Fruit fly (Drosophila melanogaster) whole organism, pupa: ENCODE results near the gene Dph5.
A peak's percentile ranks its signal among the peaks of the same experiment; 100 is the strongest.

Experiments
- CG10348 ChIP-seq: fragments of 200-800 bp; sonication (Bioruptor generic); IDR thresholded peaks from 2 replicates; pipeline ENCODE4 v1.3.6; 2022; ENCODE audit warnings: missing biosample characterization, missing genetic modification characterization
- CG12605 ChIP-seq: fragments of 200-800 bp; sonication (Bioruptor generic); IDR thresholded peaks from 2 replicates; pipeline ENCODE4 v1.3.6; 2022; ENCODE audit warnings: missing biosample characterization, missing genetic modification characterization
- CG13204 ChIP-seq: fragments of 200-800 bp; sonication (Bioruptor generic); optimal IDR thresholded peaks from 2 replicates; lab custom pipeline; 2018; ENCODE audit warnings: missing biosample characterization, mild to moderate bottlenecking, missing genetic modification characterization, moderate library complexity
- CG14655 ChIP-seq: fragments of 200-800 bp; sonication (Bioruptor generic); optimal IDR thresholded peaks from 3 replicates; lab custom pipeline; 2017; ENCODE audit warnings: mild to moderate bottlenecking, missing biosample characterization, missing genetic modification reagents, missing genetic modification characterization
- CG15710 ChIP-seq: fragments of 200-800 bp; sonication (Bioruptor generic); optimal IDR thresholded peaks from 2 replicates; lab custom pipeline; 2018; ENCODE audit warnings: missing biosample characterization, mild to moderate bottlenecking, missing genetic modification characterization, moderate library complexity
- CG17806 ChIP-seq: fragments of 200-800 bp; sonication (Bioruptor generic); optimal IDR thresholded peaks from 2 replicates; lab custom pipeline; 2018; ENCODE audit warnings: missing biosample characterization, mild to moderate bottlenecking, missing genetic modification characterization, moderate library complexity
- CG32121 ChIP-seq: fragments of 200-800 bp; sonication (Bioruptor generic); IDR thresholded peaks from 2 replicates; pipeline ENCODE4 v1.3.6; 2022; ENCODE audit warnings: missing biosample characterization, missing genetic modification characterization
- CG34367 ChIP-seq: fragments of 200-800 bp; sonication (Bioruptor generic); optimal IDR thresholded peaks from 2 replicates; lab custom pipeline; 2018; ENCODE audit warnings: missing biosample characterization, mild to moderate bottlenecking, missing genetic modification characterization
- CG4496 ChIP-seq: fragments of 200-800 bp; sonication (Bioruptor generic); IDR thresholded peaks from 3 replicates; pipeline ENCODE4 v1.3.6; 2022; ENCODE audit warnings: missing biosample characterization, missing genetic modification characterization
- CG8159 ChIP-seq: fragments of 200-800 bp; sonication (Bioruptor generic); optimal IDR thresholded peaks from 3 replicates; lab custom pipeline; 2018; ENCODE audit warnings: missing biosample characterization, mild to moderate bottlenecking, missing genetic modification characterization, moderate library complexity
- CG8301 ChIP-seq: fragments of 200-800 bp; sonication (Bioruptor generic); optimal IDR thresholded peaks from 2 replicates; lab custom pipeline; 2018; ENCODE audit warnings: missing biosample characterization, mild to moderate bottlenecking, missing genetic modification characterization
- CG9948 ChIP-seq: fragments of 200-800 bp; sonication (Bioruptor generic); optimal IDR thresholded peaks from 2 replicates; lab custom pipeline; 2018; ENCODE audit warnings: missing biosample characterization, mild to moderate bottlenecking, missing genetic modification characterization, moderate library complexity
- D1 ChIP-seq: fragments of 200-800 bp; sonication (Bioruptor generic); optimal IDR thresholded peaks from 2 replicates; lab custom pipeline; 2018; ENCODE audit warnings: missing biosample characterization, mild to moderate bottlenecking, missing genetic modification characterization, moderate library complexity
- EcR ChIP-seq: fragments of 200-800 bp; sonication (Bioruptor generic); optimal IDR thresholded peaks from 3 replicates; lab custom pipeline; 2019; ENCODE audit warnings: missing biosample characterization, missing genetic modification characterization, mild to moderate bottlenecking, moderate library complexity, missing genetic modification reagents
- Ets98B ChIP-seq: fragments of 200-800 bp; sonication (Bioruptor generic); IDR thresholded peaks from 2 replicates; pipeline ENCODE4 v1.3.6; 2022; ENCODE audit warnings: missing biosample characterization, missing genetic modification characterization
- Pif1A ChIP-seq: fragments of 200-800 bp; sonication (Bioruptor generic); optimal IDR thresholded peaks from 3 replicates; lab custom pipeline; 2016; ENCODE audit warnings: missing biosample characterization, missing genetic modification characterization
- Pif1B ChIP-seq: fragments of 200-800 bp; sonication (Bioruptor generic); optimal IDR thresholded peaks from 3 replicates; lab custom pipeline; 2016; ENCODE audit warnings: missing biosample characterization, missing genetic modification characterization
- Snoo ChIP-seq: fragments of 200-800 bp; sonication (Bioruptor generic); optimal IDR thresholded peaks from 3 replicates; lab custom pipeline; 2017; ENCODE audit warnings: missing biosample characterization, mild to moderate bottlenecking, missing genetic modification characterization, inconsistent platforms
- fd96Ca ChIP-seq: fragments of 200-800 bp; sonication (Bioruptor generic); IDR thresholded peaks from 3 replicates; pipeline ENCODE4 v1.3.6; 2022; ENCODE audit warnings: missing biosample characterization, missing genetic modification characterization
- gl ChIP-seq: fragments of 200-800 bp; sonication (Bioruptor generic); optimal IDR thresholded peaks from 2 replicates; lab custom pipeline; 2018; ENCODE audit warnings: missing biosample characterization, mild to moderate bottlenecking, missing genetic modification characterization
- rn ChIP-seq: fragments of 200-800 bp; sonication (Bioruptor generic); IDR thresholded peaks from 2 replicates; pipeline ENCODE4 v1.3.6; 2022; ENCODE audit warnings: missing biosample characterization, missing genetic modification characterization

Dph5 gene

DNA sequence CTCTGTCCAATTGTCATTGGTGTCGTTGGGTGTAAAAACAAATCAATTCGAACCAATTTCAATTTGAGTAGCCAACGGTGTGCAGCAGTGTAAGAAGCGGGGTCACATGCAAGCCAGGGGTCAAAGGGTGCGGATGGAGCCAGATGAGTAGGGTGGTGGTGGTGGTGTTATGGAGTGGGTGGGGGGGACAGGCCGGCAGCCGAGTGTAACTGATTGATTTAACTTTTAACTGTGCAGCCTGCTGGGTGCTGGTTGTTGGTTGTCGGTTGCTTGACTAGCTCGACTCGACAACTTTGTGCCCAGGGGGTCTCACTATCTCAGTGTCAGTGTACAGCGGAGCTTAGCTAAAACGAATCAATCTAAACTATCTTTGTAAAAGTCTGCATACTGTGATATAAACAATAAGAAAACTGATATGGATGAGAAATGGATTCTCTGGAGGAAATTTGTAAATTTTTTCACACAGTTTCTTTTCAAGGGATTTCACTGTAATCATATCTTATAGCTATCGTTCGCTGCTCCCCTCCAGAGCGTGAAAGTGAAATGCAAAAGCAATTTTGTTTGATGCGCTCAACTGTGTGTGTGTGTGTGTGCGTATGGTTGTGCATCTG lies 14.4 kb upstream of the Dph5 start:
- TF ChIP-seq CG12605: peak; percentile 86
- no peak for TF ChIP-seq CG8301
- TF ChIP-seq Pif1A (GFP tag; lab: Kevin White, UChicago): no peak
- TF ChIP-seq CG15710: no peak
- peak; percentile 2 for TF ChIP-seq gl (tag; lab: Kevin White, UChicago)
- TF ChIP-seq CG9948 (tag; lab: Kevin White, UChicago): no peak
- peak; percentile 51 for TF ChIP-seq CG10348
- TF ChIP-seq Snoo: no peak
- TF ChIP-seq EcR: no peak
- TF ChIP-seq CG13204 (GFP tag; lab: Kevin White, UChicago): no peak
- peak; percentile 79 for TF ChIP-seq fd96Ca
- TF ChIP-seq CG17806 (tag; lab: Kevin White, UChicago): no peak
- TF ChIP-seq CG34367 (tag; lab: Kevin White, UChicago): no peak
- no peak for TF ChIP-seq Pif1B (GFP tag; lab: Kevin White, UChicago)
- TF ChIP-seq rn (GFP tag; lab: Robert Waterston, UW): peak; percentile 55; the same call in 1 of the 2 replicates
- TF ChIP-seq D1 (tag; lab: Kevin White, UChicago): no peak
- peak; percentile 91 for TF ChIP-seq CG4496 (GFP tag; lab: Robert Waterston, UW)
- peak; percentile 92 for TF ChIP-seq Ets98B (GFP tag; lab: Robert Waterston, UW)
- TF ChIP-seq CG8159 (tag; lab: Kevin White, UChicago): no peak
- TF ChIP-seq CG32121 (GFP tag; lab: Robert Waterston, UW): peak; percentile 88
- TF ChIP-seq CG14655 (GFP tag; lab: Kevin White, UChicago): no peak

- TF ChIP-seq D1 (tag; lab: Kevin White, UChicago) (no peak), rn (GFP tag; lab: Robert Waterston, UW) (no peak), CG17806 (tag; lab: Kevin White, UChicago) (no peak), gl (tag; lab: Kevin White, UChicago) (no peak), CG13204 (GFP tag; lab: Kevin White, UChicago) (no peak), Pif1B (GFP tag; lab: Kevin White, UChicago) (no peak), EcR (no peak)
Observed at dm6 chr3R:22596450-22596849, 13.4 kb upstream of the Dph5 start.

DNA sequence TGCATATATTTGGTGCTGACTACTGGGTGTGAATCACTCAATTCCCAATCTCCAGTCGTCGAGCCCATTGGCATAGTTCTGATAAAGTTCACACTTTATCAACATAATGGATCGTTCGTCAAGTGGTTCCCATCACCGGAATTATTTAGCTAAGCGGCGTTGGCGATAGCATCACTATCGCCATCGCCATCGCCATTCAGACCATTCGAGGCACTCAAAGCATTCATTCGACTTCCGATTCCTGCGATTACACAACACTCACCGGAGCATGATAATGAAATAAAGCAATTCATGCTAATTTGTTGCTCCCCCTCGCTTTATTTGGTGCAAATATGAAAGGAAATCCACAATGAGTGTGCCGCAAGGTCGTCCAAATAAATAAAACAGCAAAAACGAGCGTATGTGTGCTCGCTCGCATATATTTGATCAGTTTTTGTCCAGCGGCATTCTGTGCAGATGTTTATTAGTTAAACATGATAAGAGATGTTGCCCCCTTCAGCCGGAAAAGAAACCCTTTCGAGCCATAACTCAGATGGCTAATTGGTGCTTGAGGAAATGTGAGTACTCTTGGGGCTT lies 12.4 kb upstream of the Dph5 start:
- TF ChIP-seq CG8301 (no peak), EcR (no peak), CG17806 (tag; lab: Kevin White, UChicago) (no peak), CG14655 (GFP tag; lab: Kevin White, UChicago) (no peak), D1 (tag; lab: Kevin White, UChicago) (no peak), CG4496 (GFP tag; lab: Robert Waterston, UW) (no peak), Snoo (no peak), gl (tag; lab: Kevin White, UChicago) (no peak), CG34367 (tag; lab: Kevin White, UChicago) (no peak), CG8159 (tag; lab: Kevin White, UChicago) (no peak), CG15710 (no peak), Pif1B (GFP tag; lab: Kevin White, UChicago) (no peak), CG10348 (no peak), CG12605 (no peak), CG13204 (GFP tag; lab: Kevin White, UChicago) (no peak), Ets98B (GFP tag; lab: Robert Waterston, UW) (no peak), CG32121 (GFP tag; lab: Robert Waterston, UW) (no peak), Pif1A (GFP tag; lab: Kevin White, UChicago) (no peak)
- TF ChIP-seq, all 21 proteins: peak for 0

DNA sequence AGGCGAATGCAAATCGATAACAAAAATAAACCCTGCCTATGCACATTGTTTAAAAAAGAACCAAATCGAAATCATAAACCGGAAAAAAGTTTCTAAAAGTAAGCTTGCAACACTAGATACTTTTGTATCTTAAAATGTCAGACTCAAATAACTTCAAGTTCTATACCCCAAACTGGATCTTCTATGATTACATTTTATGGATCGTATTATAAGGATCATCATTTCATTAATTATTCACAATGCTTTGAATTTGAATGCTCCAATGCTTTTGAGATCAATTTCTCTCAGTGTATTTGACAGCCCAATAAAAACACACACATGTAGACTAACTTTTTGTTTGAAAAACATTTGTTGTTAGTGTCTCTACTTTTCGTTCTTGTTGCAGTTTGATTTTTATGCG lies 11.2 kb upstream of the Dph5 start:
- TF ChIP-seq Snoo (no peak), D1 (tag; lab: Kevin White, UChicago) (no peak), CG14655 (GFP tag; lab: Kevin White, UChicago) (peak; percentile 75), CG8301 (peak; percentile 74), CG4496 (GFP tag; lab: Robert Waterston, UW) (no peak), CG9948 (tag; lab: Kevin White, UChicago) (peak; percentile 1), fd96Ca (no peak), EcR (no peak), rn (GFP tag; lab: Robert Waterston, UW) (peak; percentile 13; the same call in 1 of the 2 replicates), CG10348 (no peak), CG34367 (tag; lab: Kevin White, UChicago) (no peak), CG12605 (no peak), Ets98B (GFP tag; lab: Robert Waterston, UW) (0 out of 2 replicates have a peak, but pooled peaks have one; percentile 22), CG32121 (GFP tag; lab: Robert Waterston, UW) (no peak; the same call in 1 of the 2 replicates), CG15710 (no peak), CG8159 (tag; lab: Kevin White, UChicago) (no peak), Pif1A (GFP tag; lab: Kevin White, UChicago) (peak; percentile 24), CG17806 (tag; lab: Kevin White, UChicago) (no peak)
- TF ChIP-seq, all 21 proteins: peak for 6

DNA sequence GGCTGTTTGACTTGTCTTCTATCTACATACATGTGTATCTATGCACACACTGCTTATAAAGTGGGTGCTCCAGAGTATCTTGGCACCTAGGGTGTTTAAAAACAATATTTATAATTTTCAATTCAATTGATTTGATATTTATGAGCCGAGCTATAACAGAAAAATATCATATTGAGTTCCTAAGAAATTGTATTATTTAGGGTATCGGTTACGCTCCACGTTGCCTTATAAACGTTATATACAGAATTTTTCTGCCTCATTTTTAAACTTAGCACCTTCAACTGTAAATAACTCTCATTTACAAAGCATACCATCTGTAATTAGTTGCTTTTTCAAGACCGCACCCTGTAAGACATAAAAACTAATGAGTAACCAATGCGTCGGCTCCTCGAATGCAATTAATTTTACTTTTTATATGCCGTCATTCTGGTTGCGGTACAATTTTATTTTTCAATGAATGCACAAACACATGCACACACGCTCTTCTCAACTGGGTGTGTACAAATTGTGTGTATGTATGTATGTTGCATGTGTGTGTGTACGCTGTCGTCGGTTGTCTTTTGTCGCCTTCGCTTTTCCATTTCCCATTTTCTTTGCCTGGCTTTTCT lies 7.7 kb upstream of the Dph5 start:
- peak; percentile 43 for TF ChIP-seq CG9948 (tag; lab: Kevin White, UChicago)
- peak; percentile 18 for TF ChIP-seq CG34367 (tag; lab: Kevin White, UChicago)
- no peak for TF ChIP-seq gl (tag; lab: Kevin White, UChicago)
- TF ChIP-seq CG8159 (tag; lab: Kevin White, UChicago): peak; percentile 47
- TF ChIP-seq EcR: no peak
- peak; percentile 36 for TF ChIP-seq Pif1B (GFP tag; lab: Kevin White, UChicago)
- TF ChIP-seq fd96Ca: peak; percentile 37; the same call in 1 of the 3 replicates
- peak; percentile 86 for TF ChIP-seq CG14655 (GFP tag; lab: Kevin White, UChicago)
- 0 out of 2 replicates have a peak, but pooled peaks have one; percentile 39 for TF ChIP-seq CG10348
- TF ChIP-seq CG12605: no peak
- peak; percentile 19; the same call in 1 of the 2 replicates for TF ChIP-seq CG32121 (GFP tag; lab: Robert Waterston, UW)
- peak; percentile 46 for TF ChIP-seq CG15710
- TF ChIP-seq Snoo: no peak
- TF ChIP-seq CG17806 (tag; lab: Kevin White, UChicago): peak; percentile 48
- no peak; the same call in none of the 2 replicates for TF ChIP-seq Ets98B (GFP tag; lab: Robert Waterston, UW)
- no peak for TF ChIP-seq rn (GFP tag; lab: Robert Waterston, UW)
- peak; percentile 75 for TF ChIP-seq CG8301
- no peak for TF ChIP-seq CG13204 (GFP tag; lab: Kevin White, UChicago)
- TF ChIP-seq CG4496 (GFP tag; lab: Robert Waterston, UW): peak; percentile 46
- no peak for TF ChIP-seq D1 (tag; lab: Kevin White, UChicago)
- peak; percentile 71 for TF ChIP-seq Pif1A (GFP tag; lab: Kevin White, UChicago)
